Worm (Caenorhabditis elegans): ENCODE results near the gene F54F7.14.

Gene F54F7.14

ce11 chrX:11843363-11843762, 7.3 kb upstream of the F54F7.14 start, which contains the start of gene F54F7.2:
Gene F54F7.2 (plus strand): TSS chrX:11843663.
- no peak for TF ChIP-seq nhr-77 (tag; optimal IDR thresholded peaks at IDR 0.05)
- no peak for TF ChIP-seq pqm-1 (tag; optimal IDR thresholded peaks at IDR 0.05)
- no peak for TF ChIP-seq nfya-1 (tag; optimal IDR thresholded peaks at IDR 0.05; ENCODE audit: insufficient read depth)
- no peak for TF ChIP-seq nhr-67 (tag; optimal IDR thresholded peaks at IDR 0.05)
- TF ChIP-seq ceh-9 (tag; optimal IDR thresholded peaks at IDR 0.05) = no peak
- no peak for TF ChIP-seq egl-5 (tag; optimal IDR thresholded peaks at IDR 0.05)

DNA sequence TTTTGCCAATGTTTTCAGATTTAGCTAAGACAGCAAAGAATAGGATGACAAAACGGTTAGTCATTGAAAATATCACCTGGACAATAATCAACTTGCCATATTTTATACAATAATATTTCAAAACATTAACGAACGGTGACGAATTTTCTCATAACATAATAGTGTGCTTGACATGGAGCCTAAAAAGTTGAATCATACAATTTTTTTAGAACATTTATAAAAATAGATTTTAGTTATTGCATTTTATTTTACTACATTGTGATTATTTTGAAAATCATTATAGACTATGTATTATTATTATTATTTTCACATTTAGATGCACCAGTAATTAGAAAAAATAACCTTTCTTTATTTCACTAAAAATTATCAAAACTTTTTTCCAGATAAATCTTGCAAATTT, 2.1 kb upstream of the F54F7.14 start, which contains the start of gene F54F7.9:
TSS of gene F54F7.9 (minus strand) at position 101 of the 400 bp plus-strand sequence.
- no peak for TF ChIP-seq ama-1 (optimal IDR thresholded peaks at IDR 0.05)

DNA sequence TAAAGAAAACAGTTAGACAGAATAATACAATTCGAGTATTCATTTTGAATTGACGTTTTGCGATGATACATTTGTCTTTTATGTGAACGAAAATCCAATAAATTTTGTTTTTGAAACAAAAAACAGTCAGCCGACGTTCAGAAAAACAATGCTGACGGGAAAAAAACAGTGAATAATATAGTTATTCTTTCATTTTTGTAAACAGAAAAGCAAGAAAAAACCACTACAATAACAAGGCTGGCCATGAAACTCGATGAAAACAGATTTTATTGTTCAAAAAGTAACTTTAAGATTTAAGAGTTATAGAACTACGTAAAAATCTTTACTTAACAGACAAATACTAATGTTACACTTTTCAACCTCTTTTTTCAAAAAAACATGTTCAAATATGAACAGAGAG, 590 bp upstream of the F54F7.14 start, which contains the start of gene F54F7.3:
TSS of gene F54F7.3 (minus strand) at position 101 of the 400 bp plus-strand sequence.
- no peak for TF ChIP-seq ceh-28 (tag; optimal IDR thresholded peaks at IDR 0.05)
- no peak for TF ChIP-seq elt-1 (tag; optimal IDR thresholded peaks at IDR 0.05)
- no peak for TF ChIP-seq hmg-11 (tag; optimal IDR thresholded peaks at IDR 0.05)
- TF ChIP-seq R02D3.7 (tag; optimal IDR thresholded peaks at IDR 0.05) = no peak
- TF ChIP-seq egl-5 (tag; optimal IDR thresholded peaks at IDR 0.05) = no peak
- no peak for TF ChIP-seq egl-27 (tag; optimal IDR thresholded peaks at IDR 0.05)
- TF ChIP-seq jun-1 (tag; optimal IDR thresholded peaks at IDR 0.05) = no peak
- TF ChIP-seq lin-39 (tag; optimal IDR thresholded peaks at IDR 0.05) = no peak

DNA sequence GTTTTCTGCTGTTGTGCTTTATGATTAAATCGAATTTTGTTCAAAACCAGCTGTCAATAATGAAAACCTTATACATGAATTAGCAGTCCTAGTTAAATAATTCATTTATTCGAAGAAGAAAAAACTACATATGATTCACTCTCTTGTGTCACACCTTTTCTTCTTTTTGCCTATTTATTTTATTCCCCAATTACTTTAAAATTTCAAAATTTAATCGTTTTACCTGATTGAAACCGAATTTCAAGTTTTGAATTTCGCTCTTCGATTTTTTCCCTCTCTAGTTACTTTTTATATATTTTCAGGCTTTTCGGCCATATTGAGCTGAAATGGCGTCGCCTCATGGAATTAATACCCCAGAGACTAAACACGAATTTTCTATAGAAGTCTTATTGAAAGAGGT, 1.8 kb downstream of the F54F7.14 start, which contains the start of gene xtr-1:
TSS of gene xtr-1 (plus strand) at position 301 of the 400 bp plus-strand sequence.
- TF ChIP-seq unc-62 (GFP tag; optimal IDR thresholded peaks at IDR 0.05) (no peak), elt-3 (tag; optimal IDR thresholded peaks at IDR 0.05) (no peak), nhr-67 (tag; optimal IDR thresholded peaks at IDR 0.05) (no peak), fkh-2 (tag; optimal IDR thresholded peaks at IDR 0.05) (no peak), eor-1 (tag; optimal IDR thresholded peaks at IDR 0.05) (no peak), elt-1 (tag; optimal IDR thresholded peaks at IDR 0.05) (no peak), tbx-2 (tag; optimal IDR thresholded peaks at IDR 0.05) (no peak), lin-15B (tag; optimal IDR thresholded peaks at IDR 0.05) (no peak), nhr-237 (tag; optimal IDR thresholded peaks at IDR 0.05) (no peak), nhr-76 (tag; optimal IDR thresholded peaks at IDR 0.05) (no peak), aly-2 (tag; optimal IDR thresholded peaks at IDR 0.05) (no peak), elt-2 (tag; optimal IDR thresholded peaks at IDR 0.05) (no peak), R02D3.7 (tag; optimal IDR thresholded peaks at IDR 0.05) (no peak), fos-1 (tag; optimal IDR thresholded peaks at IDR 0.05) (no peak), nfya-1 (tag; optimal IDR thresholded peaks at IDR 0.05; ENCODE audit: insufficient read depth) (no peak), mml-1 (tag; optimal IDR thresholded peaks at IDR 0.05) (no peak), ztf-4 (tag; optimal IDR thresholded peaks at IDR 0.05) (no peak)

ce11 chrX:11854432-11854831, 3.8 kb downstream of the F54F7.14 start:
- TF ChIP-seq lin-15B (tag; optimal IDR thresholded peaks at IDR 0.05) = no peak
- no peak for TF ChIP-seq nhr-28 (tag; optimal IDR thresholded peaks at IDR 0.05)
- peak; percentile 67 for TF ChIP-seq elt-2 (tag; optimal IDR thresholded peaks at IDR 0.05)
- TF ChIP-seq pqm-1 (tag; optimal IDR thresholded peaks at IDR 0.05) = peak; percentile 56

DNA sequence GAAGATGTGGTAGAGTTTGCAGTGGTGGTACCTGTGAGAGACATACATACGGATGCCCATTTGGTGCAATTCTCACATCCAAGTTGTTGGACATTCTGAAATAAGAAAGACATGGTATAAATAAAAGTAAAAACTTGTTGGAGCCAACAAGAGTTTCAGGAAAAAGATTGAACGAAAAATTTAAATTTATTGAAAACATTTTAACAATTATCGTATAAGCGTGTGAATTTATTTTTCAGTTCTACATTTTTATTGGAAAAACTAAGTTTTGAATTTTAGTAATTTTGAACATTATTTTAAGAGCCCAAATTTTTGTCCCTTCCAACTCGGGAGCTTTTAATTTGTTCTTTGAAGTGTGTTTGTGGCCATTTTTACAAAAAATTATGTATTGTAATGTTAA, 4.2 kb downstream of the F54F7.14 start, which contains the start of gene F54F7.8:
TSS of gene F54F7.8 (minus strand) at position 101 of the 400 bp plus-strand sequence.
- TF ChIP-seq R02D3.7 (tag; optimal IDR thresholded peaks at IDR 0.05) = no peak
- no peak for TF ChIP-seq nhr-67 (tag; optimal IDR thresholded peaks at IDR 0.05)

DNA sequence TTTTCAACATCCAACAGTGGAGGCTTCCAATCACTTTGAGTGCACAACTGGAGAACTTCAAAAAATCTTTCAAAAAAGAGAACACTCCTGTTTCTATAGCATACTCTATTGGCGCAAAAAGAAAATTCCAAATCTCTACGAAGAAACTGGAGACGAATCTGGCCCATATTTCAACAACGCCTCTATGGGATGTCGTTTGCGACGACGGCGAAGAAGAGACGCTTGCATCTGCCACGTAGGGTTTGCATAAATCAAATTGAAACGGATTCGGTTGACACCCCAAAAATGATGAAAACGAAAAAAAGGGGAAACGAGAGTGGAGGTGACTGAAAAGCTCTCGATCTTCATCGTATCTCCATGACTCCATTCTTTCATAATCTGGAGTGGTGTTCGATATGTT, 5.5 kb downstream of the F54F7.14 start:
- no peak for TF ChIP-seq nhr-23 (tag; optimal IDR thresholded peaks at IDR 0.05)
- no peak for TF ChIP-seq nfya-1 (tag; optimal IDR thresholded peaks at IDR 0.05; ENCODE audit: insufficient read depth)
- no peak for TF ChIP-seq lsy-12 (tag; optimal IDR thresholded peaks at IDR 0.05)
- TF ChIP-seq ceh-82 (tag; optimal IDR thresholded peaks at IDR 0.05) = no peak
- TF ChIP-seq mdl-1 (tag; optimal IDR thresholded peaks at IDR 0.05) = no peak
- TF ChIP-seq nhr-77 (tag; optimal IDR thresholded peaks at IDR 0.05) = no peak
- TF ChIP-seq elt-2 (tag; optimal IDR thresholded peaks at IDR 0.05) = no peak
